Fruit fly (Drosophila melanogaster) whole organism, pupa: Measurements from ENCODE around the gene CG34279.

ENCODE experiments used
- CG10348 ChIP-seq: fragments of 200-800 bp; sonication (Bioruptor generic); IDR thresholded peaks from 2 replicates; pipeline ENCODE4 v1.3.6; 2022; ENCODE audit warnings: missing biosample characterization, missing genetic modification characterization
- CG12605 ChIP-seq: fragments of 200-800 bp; sonication (Bioruptor generic); IDR thresholded peaks from 2 replicates; pipeline ENCODE4 v1.3.6; 2022; ENCODE audit warnings: missing biosample characterization, missing genetic modification characterization
- CG13204 ChIP-seq: fragments of 200-800 bp; sonication (Bioruptor generic); optimal IDR thresholded peaks from 2 replicates; lab custom pipeline; 2018; ENCODE audit warnings: missing biosample characterization, mild to moderate bottlenecking, missing genetic modification characterization, moderate library complexity
- CG14655 ChIP-seq: fragments of 200-800 bp; sonication (Bioruptor generic); optimal IDR thresholded peaks from 3 replicates; lab custom pipeline; 2017; ENCODE audit warnings: mild to moderate bottlenecking, missing biosample characterization, missing genetic modification reagents, missing genetic modification characterization
- CG15710 ChIP-seq: fragments of 200-800 bp; sonication (Bioruptor generic); optimal IDR thresholded peaks from 2 replicates; lab custom pipeline; 2018; ENCODE audit warnings: missing biosample characterization, mild to moderate bottlenecking, missing genetic modification characterization, moderate library complexity
- CG32121 ChIP-seq: fragments of 200-800 bp; sonication (Bioruptor generic); IDR thresholded peaks from 2 replicates; pipeline ENCODE4 v1.3.6; 2022; ENCODE audit warnings: missing biosample characterization, missing genetic modification characterization
- CG34367 ChIP-seq: fragments of 200-800 bp; sonication (Bioruptor generic); optimal IDR thresholded peaks from 2 replicates; lab custom pipeline; 2018; ENCODE audit warnings: missing biosample characterization, mild to moderate bottlenecking, missing genetic modification characterization
- CG4496 ChIP-seq: fragments of 200-800 bp; sonication (Bioruptor generic); IDR thresholded peaks from 3 replicates; pipeline ENCODE4 v1.3.6; 2022; ENCODE audit warnings: missing biosample characterization, missing genetic modification characterization
- CG8159 ChIP-seq: fragments of 200-800 bp; sonication (Bioruptor generic); optimal IDR thresholded peaks from 3 replicates; lab custom pipeline; 2018; ENCODE audit warnings: missing biosample characterization, mild to moderate bottlenecking, missing genetic modification characterization, moderate library complexity
- CG8301 ChIP-seq: fragments of 200-800 bp; sonication (Bioruptor generic); optimal IDR thresholded peaks from 2 replicates; lab custom pipeline; 2018; ENCODE audit warnings: missing biosample characterization, mild to moderate bottlenecking, missing genetic modification characterization
- CG9948 ChIP-seq: fragments of 200-800 bp; sonication (Bioruptor generic); optimal IDR thresholded peaks from 2 replicates; lab custom pipeline; 2018; ENCODE audit warnings: missing biosample characterization, mild to moderate bottlenecking, missing genetic modification characterization, moderate library complexity
- D1 ChIP-seq: fragments of 200-800 bp; sonication (Bioruptor generic); optimal IDR thresholded peaks from 2 replicates; lab custom pipeline; 2018; ENCODE audit warnings: missing biosample characterization, mild to moderate bottlenecking, missing genetic modification characterization, moderate library complexity
- EcR ChIP-seq: fragments of 200-800 bp; sonication (Bioruptor generic); optimal IDR thresholded peaks from 3 replicates; lab custom pipeline; 2019; ENCODE audit warnings: missing biosample characterization, missing genetic modification characterization, mild to moderate bottlenecking, moderate library complexity, missing genetic modification reagents
- Ets98B ChIP-seq: fragments of 200-800 bp; sonication (Bioruptor generic); IDR thresholded peaks from 2 replicates; pipeline ENCODE4 v1.3.6; 2022; ENCODE audit warnings: missing biosample characterization, missing genetic modification characterization
- Pif1A ChIP-seq: fragments of 200-800 bp; sonication (Bioruptor generic); optimal IDR thresholded peaks from 3 replicates; lab custom pipeline; 2016; ENCODE audit warnings: missing biosample characterization, missing genetic modification characterization
- Pif1B ChIP-seq: fragments of 200-800 bp; sonication (Bioruptor generic); optimal IDR thresholded peaks from 3 replicates; lab custom pipeline; 2016; ENCODE audit warnings: missing biosample characterization, missing genetic modification characterization
- Snoo ChIP-seq: fragments of 200-800 bp; sonication (Bioruptor generic); optimal IDR thresholded peaks from 3 replicates; lab custom pipeline; 2017; ENCODE audit warnings: missing biosample characterization, mild to moderate bottlenecking, missing genetic modification characterization, inconsistent platforms
- fd96Ca ChIP-seq: fragments of 200-800 bp; sonication (Bioruptor generic); IDR thresholded peaks from 3 replicates; pipeline ENCODE4 v1.3.6; 2022; ENCODE audit warnings: missing biosample characterization, missing genetic modification characterization
- gl ChIP-seq: fragments of 200-800 bp; sonication (Bioruptor generic); optimal IDR thresholded peaks from 2 replicates; lab custom pipeline; 2018; ENCODE audit warnings: missing biosample characterization, mild to moderate bottlenecking, missing genetic modification characterization
- rn ChIP-seq: fragments of 200-800 bp; sonication (Bioruptor generic); IDR thresholded peaks from 2 replicates; pipeline ENCODE4 v1.3.6; 2022; ENCODE audit warnings: missing biosample characterization, missing genetic modification characterization

CG34279 gene

DNA sequence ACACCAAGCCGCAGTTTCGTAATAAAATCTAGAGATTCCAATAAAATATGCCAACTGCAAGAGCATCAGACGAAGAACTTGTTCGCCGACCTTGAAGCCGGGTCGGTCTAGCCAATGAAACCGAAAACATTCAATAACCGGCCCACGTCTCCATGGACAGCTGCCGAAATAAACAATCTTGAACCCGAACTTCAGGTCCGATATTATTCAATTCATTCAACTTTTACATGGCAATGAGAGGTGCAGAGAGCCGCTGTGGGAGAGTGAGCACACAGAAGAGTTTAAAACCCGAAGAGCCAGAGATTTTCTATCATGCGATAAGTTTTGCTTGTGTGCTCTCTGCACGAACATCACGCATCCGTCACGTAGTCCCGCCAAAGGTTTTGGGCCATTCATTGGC, 25.6 kb downstream of the CG34279 start:
- TF ChIP-seq EcR (peak; percentile 90), Pif1B (GFP tag; lab: Kevin White, UChicago) (no peak), CG4496 (peak; percentile 50; the same call in 1 of the 3 replicates)

DNA sequence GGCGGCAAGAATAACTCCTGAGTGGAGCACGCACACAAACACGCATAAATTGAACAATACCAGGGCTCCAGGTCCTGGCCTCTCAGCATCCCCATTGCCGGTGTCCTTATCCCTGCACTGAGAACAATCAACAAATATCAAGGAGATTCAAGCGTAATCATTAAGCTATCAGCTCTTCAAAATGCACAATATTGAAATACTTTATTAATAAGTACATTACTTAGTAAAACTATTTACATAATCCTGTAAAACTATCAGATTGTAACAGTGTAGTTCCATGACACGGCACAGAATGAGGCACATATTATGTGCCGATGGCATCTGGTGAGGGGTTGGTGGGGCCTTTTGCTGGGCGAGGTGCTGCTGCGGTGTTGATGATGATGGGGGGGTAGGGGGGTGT, 32.0 kb downstream of the CG34279 start:
- TF ChIP-seq CG15710, result peak; percentile 8
- peak; percentile 34 for TF ChIP-seq CG8159
- TF ChIP-seq Pif1B (GFP tag; lab: Kevin White, UChicago), result no peak
- TF ChIP-seq CG14655 (GFP tag; lab: Kevin White, UChicago), result peak; percentile 22
- peak; percentile 35; the same call in 1 of the 3 replicates for TF ChIP-seq fd96Ca (GFP tag; lab: Robert Waterston, UW)
- TF ChIP-seq Pif1A, result peak; percentile 11
- peak; percentile 35; the same call in 1 of the 3 replicates for TF ChIP-seq CG4496
- peak; percentile 22 for TF ChIP-seq CG8301 (tag; lab: Kevin White, UChicago)
- TF ChIP-seq CG32121 (GFP tag; lab: Robert Waterston, UW), result peak; percentile 34; the same call in 1 of the 2 replicates
- no peak for TF ChIP-seq CG9948 (tag; lab: Kevin White, UChicago)

DNA sequence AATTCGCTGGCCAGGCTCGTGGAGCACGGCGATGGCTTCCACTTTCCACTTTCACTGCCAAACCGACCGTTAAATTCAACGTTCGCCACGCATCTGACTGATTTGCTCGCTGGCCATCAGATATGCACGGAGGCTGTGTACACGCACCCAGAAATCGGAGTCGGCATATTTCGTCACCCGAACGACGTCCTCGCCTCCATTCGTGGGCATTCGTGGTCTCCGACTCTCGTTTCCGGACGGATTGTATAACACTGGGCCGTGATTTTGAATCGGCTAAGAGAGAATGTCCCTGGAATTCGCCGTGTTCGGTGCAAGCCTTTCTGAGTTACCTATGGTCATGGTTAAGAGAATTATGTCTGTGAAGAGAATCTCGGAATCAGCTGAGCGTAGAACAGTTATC, 37.1 kb downstream of the CG34279 start, which contains the start of gene beat-IIa:
Gene beat-IIa, minus strand, starts transcription at position 97 of the 400 bp plus-strand sequence.
- no peak for TF ChIP-seq CG8159
- TF ChIP-seq Pif1A, result no peak
- no peak for TF ChIP-seq CG9948 (tag; lab: Kevin White, UChicago)
- TF ChIP-seq Pif1B (GFP tag; lab: Kevin White, UChicago), result no peak

DNA sequence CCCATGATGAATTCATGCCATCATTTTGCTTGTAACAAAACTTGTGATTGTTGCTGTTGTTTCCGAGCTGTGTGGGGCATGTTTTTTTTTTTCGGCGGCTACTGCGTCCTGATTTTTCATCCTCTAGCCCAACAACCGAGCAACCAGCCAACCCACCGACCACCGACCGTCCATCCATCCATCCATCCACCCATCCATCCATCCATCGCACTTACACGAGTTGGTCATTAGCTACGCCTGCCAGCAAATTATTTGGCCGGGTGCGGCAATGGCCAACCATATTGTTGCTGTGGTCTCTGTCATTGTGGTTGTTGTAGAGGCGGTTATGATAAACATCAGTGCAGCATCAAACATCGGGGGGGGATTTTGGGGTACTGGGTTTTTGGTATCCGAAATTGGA, 43.7 kb downstream of the CG34279 start:
- TF ChIP-seq CG14655 (GFP tag; lab: Kevin White, UChicago) (no peak), CG9948 (tag; lab: Kevin White, UChicago) (no peak), CG10348 (GFP tag; lab: Robert Waterston, UW) (no peak), CG8301 (tag; lab: Kevin White, UChicago) (no peak), gl (tag; lab: Kevin White, UChicago) (no peak), CG8159 (no peak), CG4496 (no peak), Pif1A (no peak), Pif1B (GFP tag; lab: Kevin White, UChicago) (no peak), fd96Ca (GFP tag; lab: Robert Waterston, UW) (no peak), EcR (no peak), rn (GFP tag; lab: Robert Waterston, UW) (no peak), CG12605 (GFP tag; lab: Robert Waterston, UW) (no peak), Ets98B (no peak), Snoo (tag; lab: Kevin White, UChicago) (no peak), CG32121 (GFP tag; lab: Robert Waterston, UW) (no peak), D1 (no peak), CG34367 (no peak), CG13204 (GFP tag; lab: Kevin White, UChicago) (no peak), CG15710 (no peak)
